Worm (Caenorhabditis elegans) whole organism, dauer: ENCODE data around the gene gad-1.

Experiments used
- unc-62 ChIP-seq: sonication (generic microtip); optimal IDR thresholded peaks from 2 replicates; lab custom pipeline; 2017; ENCODE audit warnings: missing biosample characterization, missing genetic modification reagents, missing genetic modification characterization

gad-1 gene

ce11 chrV:6438601-6439000 is 5.3 kb upstream of the gad-1 start, which contains the start of gene T05H4.4:
T05H4.4 (plus strand) TSS chrV:6438901.
- TF ChIP-seq unc-62, result no peak

ce11 chrV:6436332-6436731 is 3.0 kb upstream of the gad-1 start, which contains the start of gene hpo-19:
hpo-19 (plus strand) TSS chrV:6436645.
- TF ChIP-seq unc-62, result no peak

- TF ChIP-seq unc-62, result no peak
Observed at ce11 chrV:6430526-6431371, 2.5 kb downstream of the gad-1 start.

ce11 chrV:6429870-6430339 is 3.4 kb downstream of the gad-1 start, which contains the start of gene alh-4:
alh-4 (minus strand) TSS chrV:6429920.
- no peak for TF ChIP-seq unc-62

- no peak for TF ChIP-seq unc-62
Observed at ce11 chrV:6427433-6427832, 5.9 kb downstream of the gad-1 start.

ce11 chrV:6426843-6427242 is 6.5 kb downstream of the gad-1 start, which contains the start of gene atp-4:
atp-4 (minus strand) TSS chrV:6427112.
- TF ChIP-seq unc-62, result no peak

- TF ChIP-seq unc-62, result no peak
Observed at ce11 chrV:6425927-6426326, 7.4 kb downstream of the gad-1 start, which contains the start of gene T05H4.11. T05H4.11 (minus strand) TSS chrV:6426261.

- TF ChIP-seq unc-62, result no peak
Observed at ce11 chrV:6424055-6424454, 9.2 kb downstream of the gad-1 start, which contains the start of gene urb-1. urb-1 (minus strand) TSS chrV:6424155.

ce11 chrV:6414985-6415384 is 18.3 kb downstream of the gad-1 start, which contains the start of gene cht-6:
cht-6 (plus strand) TSS chrV:6414993.
- TF ChIP-seq unc-62, result no peak

ce11 chrV:6414469-6414868 is 18.8 kb downstream of the gad-1 start:
- TF ChIP-seq unc-62, result no peak

ce11 chrV:6413057-6413456 is 20.2 kb downstream of the gad-1 start:
- no peak for TF ChIP-seq unc-62

ce11 chrV:6411161-6411560 is 22.1 kb downstream of the gad-1 start:
- TF ChIP-seq unc-62, result no peak

ce11 chrV:6408733-6409227 is 24.5 kb downstream of the gad-1 start, which contains the start of gene bcf-1:
bcf-1 (minus strand) TSS chrV:6408783.
- TF ChIP-seq unc-62, result no peak

ce11 chrV:6407587-6407986 is 25.7 kb downstream of the gad-1 start:
- no peak for TF ChIP-seq unc-62

ce11 chrV:6400950-6401551 is 32.2 kb downstream of the gad-1 start:
- TF ChIP-seq unc-62, result no peak

ce11 chrV:6400528-6400927 is 32.8 kb downstream of the gad-1 start:
- TF ChIP-seq unc-62, result no peak

ce11 chrV:6399831-6400230 is 33.5 kb downstream of the gad-1 start, which contains the start of gene gfi-1:
gfi-1 (minus strand) TSS chrV:6399931.
- no peak for TF ChIP-seq unc-62
